Worm (Caenorhabditis elegans): ENCODE results near the gene C14C6.5.

Gene C14C6.5

DNA sequence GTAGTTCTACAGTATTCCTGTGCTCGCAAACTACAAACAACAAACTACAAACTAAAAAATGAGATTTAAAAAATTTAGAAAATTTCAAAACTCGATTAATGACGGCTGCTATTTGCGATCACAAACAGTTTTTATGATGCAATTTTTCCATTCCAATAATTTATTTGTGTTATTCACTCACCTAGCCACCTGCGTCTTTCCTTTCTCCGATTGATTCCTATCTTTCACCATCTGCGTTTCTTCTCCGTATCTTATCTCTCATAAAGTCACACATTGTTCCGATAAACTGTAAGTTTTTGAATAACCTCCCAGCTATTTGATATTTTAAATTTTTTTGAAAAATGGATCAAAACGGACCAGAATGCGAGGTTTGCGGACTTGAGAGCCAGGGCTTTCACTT is 2.3 kb upstream of the C14C6.5 start, which contains the start of gene nhr-132 (continued):
- TF ChIP-seq pax-3 (tag; optimal IDR thresholded peaks at IDR 0.05) (no peak), nhr-12 (tag; optimal IDR thresholded peaks at IDR 0.05) (no peak), hpl-2 (GFP tag; optimal IDR thresholded peaks at IDR 0.05) (no peak), lin-13 (GFP tag; optimal IDR thresholded peaks at IDR 0.05) (no peak), nhr-47 (tag; optimal IDR thresholded peaks at IDR 0.05) (no peak), nhr-77 (tag; optimal IDR thresholded peaks at IDR 0.05) (peak; percentile 28), nhr-28 (tag; optimal IDR thresholded peaks at IDR 0.05) (no peak), nhr-237 (tag; optimal IDR thresholded peaks at IDR 0.05) (no peak), lin-14 (GFP tag; optimal IDR thresholded peaks at IDR 0.05) (peak; percentile 92), elt-2 (tag; optimal IDR thresholded peaks at IDR 0.05) (peak; percentile 35)

DNA sequence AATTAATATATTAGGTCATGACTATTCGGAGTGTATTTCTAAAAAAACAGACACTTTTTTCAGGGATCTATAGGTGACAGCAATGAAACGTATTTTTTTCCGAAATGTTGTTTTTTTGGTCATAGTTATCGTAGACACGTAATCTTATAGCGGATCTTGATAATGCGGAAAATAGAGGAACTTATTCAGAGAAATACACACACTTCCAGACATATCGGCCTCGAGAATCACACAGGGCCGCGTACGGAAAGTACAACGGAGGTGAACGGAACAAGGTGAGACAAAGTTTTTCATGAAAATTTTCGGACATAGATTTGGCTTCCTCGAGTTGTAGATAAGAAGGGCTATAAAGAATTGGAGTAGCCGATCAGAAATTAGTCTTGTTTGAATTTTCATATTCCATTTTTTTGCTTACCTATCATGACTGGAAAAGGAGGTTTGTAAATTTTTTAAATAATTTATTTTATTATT is 2.6 kb downstream of the C14C6.5 start, which contains the start of gene nhr-155:
nhr-155 (plus strand) TSS at position 421 of the 471 bp plus-strand sequence.
- TF ChIP-seq tlp-1 (tag; optimal IDR thresholded peaks at IDR 0.05) (no peak), nhr-85 (tag) (peak; percentile 20), mdl-1 (tag; optimal IDR thresholded peaks at IDR 0.05) (no peak)

DNA sequence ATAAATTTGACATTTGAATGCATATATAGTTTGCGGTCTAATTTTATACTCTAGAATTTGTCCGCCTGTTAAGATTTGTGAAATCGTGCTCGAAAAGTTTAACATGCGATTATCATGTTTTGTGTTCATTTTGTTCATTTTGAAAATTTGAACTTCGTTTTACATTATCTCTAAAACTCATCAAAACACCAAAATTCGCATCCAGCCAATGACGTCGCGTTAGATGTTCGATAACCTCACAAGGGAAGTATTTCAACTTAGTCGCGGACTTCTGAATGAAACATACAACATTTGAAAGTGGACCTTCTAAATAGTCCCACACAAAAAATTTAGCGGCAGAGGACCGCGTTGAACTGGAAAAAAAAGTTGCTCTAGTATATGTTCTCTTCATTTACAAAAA is 5.0 kb downstream of the C14C6.5 start:
- TF ChIP-seq egl-13 (tag; optimal IDR thresholded peaks at IDR 0.05) (no peak), nhr-85 (tag) (peak; percentile 65), isw-1 (GFP tag; IDR thresholded peaks at IDR 0.05) (no peak), lin-14 (GFP tag; optimal IDR thresholded peaks at IDR 0.05) (no peak)

DNA sequence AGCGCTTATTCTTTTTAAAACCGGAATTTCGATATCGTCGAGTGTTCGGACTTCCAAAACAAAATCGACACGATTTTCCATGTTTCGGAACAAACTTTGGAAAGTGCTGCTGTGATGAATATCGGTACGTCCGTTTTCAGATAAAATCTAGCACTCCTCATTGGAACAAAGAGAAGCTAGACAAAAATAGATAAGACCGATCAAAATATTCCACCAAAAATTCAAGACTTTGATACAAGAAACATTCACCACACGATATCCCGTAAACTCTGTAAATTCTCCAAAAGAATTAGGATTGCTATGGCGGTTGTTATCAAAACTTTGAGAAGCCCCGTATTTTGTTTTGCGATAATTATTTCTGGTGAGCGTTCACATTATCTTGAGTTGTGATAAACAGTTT is 6.7 kb downstream of the C14C6.5 start, which contains the start of gene C14C6.3:
C14C6.3 (plus strand) TSS at position 301 of the 400 bp plus-strand sequence.
- no peak for TF ChIP-seq C34B4.2 (tag; optimal IDR thresholded peaks at IDR 0.05)
- TF ChIP-seq unc-62 (GFP tag; optimal IDR thresholded peaks at IDR 0.05), result no peak
- TF ChIP-seq pag-3 (tag; optimal IDR thresholded peaks at IDR 0.05; ENCODE audit: borderline replicate concordance, insufficient read depth), result no peak
- no peak for TF ChIP-seq nhr-76 (tag; optimal IDR thresholded peaks at IDR 0.05)
- no peak for TF ChIP-seq unc-130 (tag; optimal IDR thresholded peaks at IDR 0.05)
- TF ChIP-seq egl-13 (tag; optimal IDR thresholded peaks at IDR 0.05), result no peak
- TF ChIP-seq C16A3.4 (tag; optimal IDR thresholded peaks at IDR 0.05), result no peak
- TF ChIP-seq alr-1 (tag; optimal IDR thresholded peaks at IDR 0.05; ENCODE audit: borderline replicate concordance), result no peak

DNA sequence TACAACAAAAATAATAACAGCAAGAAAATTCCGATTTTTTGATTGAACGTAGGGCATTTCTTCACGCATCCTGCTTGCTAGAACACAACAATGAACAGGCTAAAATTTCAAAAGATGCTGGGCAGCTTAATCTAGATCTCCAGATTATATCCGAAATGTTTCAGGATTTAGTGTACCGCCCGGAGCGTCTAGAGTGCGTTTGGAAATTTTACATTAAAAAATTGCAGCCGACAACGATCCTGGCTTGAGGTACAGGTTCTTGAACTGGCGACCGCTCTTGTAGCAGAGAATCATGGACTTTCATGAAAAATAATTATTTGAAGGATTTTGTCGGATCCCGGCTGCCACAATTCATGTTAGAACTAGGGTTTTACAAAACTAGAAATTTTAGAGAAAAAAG is 11.6 kb downstream of the C14C6.5 start, which contains the start of gene C14C6.6:
C14C6.6 (minus strand) TSS at position 101 of the 400 bp plus-strand sequence.
- no peak for TF ChIP-seq nhr-19 (GFP tag; conservative IDR thresholded peaks at IDR 0.05)
- no peak for TF ChIP-seq fos-1 (tag; optimal IDR thresholded peaks at IDR 0.05)
- no peak for TF ChIP-seq lin-35 (GFP tag; optimal IDR thresholded peaks at IDR 0.05)
- no peak for TF ChIP-seq unc-62 (GFP tag; optimal IDR thresholded peaks at IDR 0.05)
- no peak for TF ChIP-seq efl-3 (GFP tag; optimal IDR thresholded peaks at IDR 0.05)
- no peak for TF ChIP-seq hlh-4 (tag; optimal IDR thresholded peaks at IDR 0.05)
- TF ChIP-seq ceh-82 (tag; optimal IDR thresholded peaks at IDR 0.05), result no peak
- no peak for TF ChIP-seq pag-3 (tag; optimal IDR thresholded peaks at IDR 0.05; ENCODE audit: borderline replicate concordance, insufficient read depth)
- TF ChIP-seq swsn-7 (tag; optimal IDR thresholded peaks at IDR 0.05), result no peak
- no peak for TF ChIP-seq egl-13 (tag; optimal IDR thresholded peaks at IDR 0.05)
- TF ChIP-seq rnt-1 (tag; optimal IDR thresholded peaks at IDR 0.05), result no peak
- no peak for TF ChIP-seq F16B12.6 (tag; optimal IDR thresholded peaks at IDR 0.05)

DNA sequence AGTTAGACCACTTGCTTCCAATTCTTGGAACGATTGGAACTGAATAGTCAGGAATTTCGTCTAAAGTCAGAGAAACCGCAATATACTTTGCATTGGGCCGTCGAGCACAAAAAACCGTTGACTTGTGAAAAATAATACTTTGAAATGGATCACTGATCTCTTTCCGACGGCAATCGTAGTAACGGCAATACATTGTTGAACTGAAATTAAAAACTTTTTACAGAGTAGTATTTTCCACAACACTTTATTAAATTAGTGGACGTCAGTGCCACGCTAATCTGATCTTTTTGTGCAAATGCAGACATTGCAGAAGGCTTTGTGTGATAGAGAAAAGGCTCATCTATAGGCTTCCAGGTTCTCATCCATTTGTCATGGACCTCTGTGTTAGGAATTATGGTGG is 16.0 kb downstream of the C14C6.5 start:
- TF ChIP-seq unc-98 (GFP tag; IDR thresholded peaks at IDR 0.05) (no peak), aly-2 (tag; optimal IDR thresholded peaks at IDR 0.05) (no peak), efl-3 (GFP tag; optimal IDR thresholded peaks at IDR 0.05) (no peak), pqm-1 (tag; optimal IDR thresholded peaks at IDR 0.05) (no peak), ces-1 (GFP tag; optimal IDR thresholded peaks at IDR 0.05) (no peak), elt-2 (tag; optimal IDR thresholded peaks at IDR 0.05) (no peak), fkh-4 (tag; optimal IDR thresholded peaks at IDR 0.05; ENCODE audit: borderline replicate concordance) (no peak), C04F5.9 (tag; optimal IDR thresholded peaks at IDR 0.05) (no peak), mab-9 (GFP tag; IDR thresholded peaks at IDR 0.05) (no peak), Y116A8C.19 (tag; optimal IDR thresholded peaks at IDR 0.05; ENCODE audit: borderline replicate concordance) (no peak), nhr-28 (tag; optimal IDR thresholded peaks at IDR 0.05) (no peak), nhr-12 (tag; optimal IDR thresholded peaks at IDR 0.05) (no peak), zip-4 (GFP tag; optimal IDR thresholded peaks at IDR 0.05) (no peak), pag-3 (tag; optimal IDR thresholded peaks at IDR 0.05; ENCODE audit: borderline replicate concordance, insufficient read depth) (no peak), jun-1 (tag; optimal IDR thresholded peaks at IDR 0.05) (no peak), ceh-90 (tag; optimal IDR thresholded peaks at IDR 0.05) (no peak), dpl-1 (GFP tag; optimal IDR thresholded peaks at IDR 0.05) (no peak)
